Fruit fly (Drosophila melanogaster): ENCODE results near the gene CG11970.

DNA sequence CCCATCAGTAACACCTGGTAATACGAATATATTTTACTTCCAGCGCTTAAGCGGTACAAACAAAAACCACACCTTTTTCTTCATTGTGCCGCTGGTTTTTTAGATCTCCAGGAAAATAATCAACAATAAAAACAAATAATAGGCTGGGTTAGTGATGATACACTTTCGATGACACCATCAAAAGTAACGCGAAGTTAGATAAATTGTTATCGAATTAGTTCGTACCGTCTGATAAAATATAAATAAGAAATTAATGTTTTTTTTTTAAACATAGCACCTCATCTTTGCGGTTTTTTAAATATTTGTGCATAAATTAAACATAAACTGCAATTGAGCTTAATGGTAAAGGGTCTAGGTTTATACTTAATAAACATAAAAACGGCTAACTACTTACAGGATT, 377 bp upstream of the CG11970 start, which contains the start of gene RagA-B:
- TF ChIP-seq CG33017 (tag; optimal IDR thresholded peaks at IDR 0.05) (no peak), CG11617 (GFP tag; optimal IDR thresholded peaks at IDR 0.05) (no peak), kay (GFP tag; ENCODE audit: borderline replicate concordance) (no peak), CG7101 (tag; optimal IDR thresholded peaks at IDR 0.05) (no peak), ovo (GFP tag; optimal IDR thresholded peaks at IDR 0.05) (no peak), Crg-1 (GFP tag; optimal IDR thresholded peaks at IDR 0.05) (no peak), CG1620 (GFP tag; optimal IDR thresholded peaks at IDR 0.05) (no peak), cnc (optimal IDR thresholded peaks at IDR 0.05) (no peak), pad (GFP tag; optimal IDR thresholded peaks at IDR 0.05) (no peak), cic (GFP tag; optimal IDR thresholded peaks at IDR 0.05) (no peak), toe (GFP tag; optimal IDR thresholded peaks at IDR 0.05) (no peak), CG5204 (GFP tag; optimal IDR thresholded peaks at IDR 0.05) (no peak), tj (GFP tag; optimal IDR thresholded peaks at IDR 0.05) (no peak), bab1 (GFP tag; optimal IDR thresholded peaks at IDR 0.05) (no peak)
